Worm (Caenorhabditis elegans): ENCODE results near the gene F36H1.12.

DNA sequence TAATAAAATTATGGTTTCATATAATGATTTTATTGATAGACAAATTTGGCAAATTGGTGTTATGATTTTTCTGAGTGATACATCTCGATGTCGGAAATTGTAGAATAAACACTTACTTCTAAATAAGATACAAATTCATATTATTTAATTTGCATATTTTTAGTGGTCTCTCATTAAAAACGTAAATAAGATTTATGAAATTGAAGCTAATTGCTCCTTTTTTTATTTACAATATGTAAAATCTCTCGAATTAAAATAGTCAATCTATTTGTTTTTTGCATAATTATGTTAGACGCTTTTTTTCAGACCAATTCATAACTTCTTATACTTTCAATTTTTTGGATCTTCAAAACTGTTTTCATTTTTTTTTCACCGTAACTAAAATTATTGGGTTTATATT is 21.2 kb downstream of the F36H1.12 start, which contains the start of gene hrg-6:
- no peak for TF ChIP-seq ama-1 (optimal IDR thresholded peaks at IDR 0.05)
- no peak for TF ChIP-seq pes-1 (GFP tag; IDR thresholded peaks at IDR 0.05)
- no peak for TF ChIP-seq ceh-13 (GFP tag; optimal IDR thresholded peaks at IDR 0.05)
- TF ChIP-seq hmg-4 (GFP tag; optimal IDR thresholded peaks at IDR 0.05) = no peak
- no peak for TF ChIP-seq aly-1 (tag; optimal IDR thresholded peaks at IDR 0.05)
- no peak for TF ChIP-seq B0310.2 (tag; optimal IDR thresholded peaks at IDR 0.05)
- TF ChIP-seq ceh-36 (tag; optimal IDR thresholded peaks at IDR 0.05) = no peak
- no peak for TF ChIP-seq tra-4 (tag; optimal IDR thresholded peaks at IDR 0.05)
